Worm (Caenorhabditis elegans) whole organism, L1 larva: Measurements from ENCODE around the gene mpst-7.

ENCODE experiments used
- dpl-1 ChIP-seq, 3 experiments: fragments of 150-350 bp in 2 of 3; sonication (generic microtip) in 1 of 3; optimal IDR thresholded peaks; 2 replicates each; lab custom pipeline; 2014 to 2017; ENCODE audit warnings: missing biosample characterization in 3 of 3, missing genetic modification characterization in 3 of 3, missing genetic modification reagents in 3 of 3
- efl-3 ChIP-seq: fragments of 200-800 bp; sonication (Bioruptor generic); optimal IDR thresholded peaks from 2 replicates; lab custom pipeline; 2018; ENCODE audit warnings: mild to moderate bottlenecking, missing genetic modification characterization, missing compliant biosample characterization
- egl-27 ChIP-seq, 2 experiments: fragments of 150-350 bp in 1 of 2; sonication (generic microtip); optimal IDR thresholded peaks; 3 replicates each; lab custom pipeline; 2017 to 2018; ENCODE audit warnings: missing biosample characterization in 2 of 2, missing genetic modification characterization in 2 of 2, missing genetic modification reagents in 2 of 2
- elt-2 ChIP-seq: sonication (generic microtip); optimal IDR thresholded peaks from 2 replicates; lab custom pipeline; 2016; ENCODE audit warnings: missing genetic modification characterization, mild to moderate bottlenecking, inconsistent platforms, missing compliant biosample characterization, missing genetic modification reagents
- lin-39 ChIP-seq: fragments of 150-350 bp; optimal IDR thresholded peaks from 2 replicates; lab custom pipeline; 2014; ENCODE audit warnings: missing biosample characterization, missing genetic modification reagents, missing genetic modification characterization
- lir-3 ChIP-seq: sonication (generic microtip); optimal IDR thresholded peaks from 2 replicates; lab custom pipeline; 2016; ENCODE audit warnings: mild to moderate bottlenecking, missing genetic modification characterization, moderate library complexity, missing compliant biosample characterization; ENCODE audit not compliant: poor library complexity
- mdl-1 ChIP-seq, 2 experiments: fragments of 150-350 bp; optimal IDR thresholded peaks; 2 replicates each; lab custom pipeline; 2014 to 2017; ENCODE audit warnings: missing biosample characterization in 2 of 2, missing genetic modification characterization in 2 of 2, inconsistent platforms in 1 of 2
- mef-2 ChIP-seq: fragments of 150-350 bp; optimal IDR thresholded peaks from 2 replicates; lab custom pipeline; 2014; ENCODE audit warnings: missing biosample characterization, missing genetic modification characterization
- mep-1 ChIP-seq: fragments of 150-350 bp; optimal IDR thresholded peaks from 2 replicates; lab custom pipeline; 2014; ENCODE audit warnings: missing biosample characterization, missing genetic modification characterization
- nhr-28 ChIP-seq: fragments of 150-350 bp; optimal IDR thresholded peaks from 2 replicates; lab custom pipeline; 2014; ENCODE audit warnings: missing biosample characterization, missing genetic modification characterization
- sptf-1 ChIP-seq: fragments of 150-350 bp; optimal IDR thresholded peaks from 2 replicates; lab custom pipeline; 2014; ENCODE audit warnings: missing biosample characterization, missing genetic modification characterization
- ztf-11 ChIP-seq, 2 experiments: sonication (generic microtip); optimal IDR thresholded peaks; 2 replicates each; lab custom pipeline; 2016 to 2017; ENCODE audit warnings: missing genetic modification characterization in 2 of 2, missing biosample characterization in 1 of 2, missing compliant biosample characterization in 1 of 2

ce11 chrV:13009271-13009670 is 48.3 kb upstream of the mpst-7 start:
- TF ChIP-seq ztf-11 (tag; optimal IDR thresholded peaks at IDR 0.05; lab: Kevin White, UChicago), result no peak
- no peak for TF ChIP-seq egl-27 (tag; optimal IDR thresholded peaks at IDR 0.05; lab: Kevin White, UChicago)
- no peak for TF ChIP-seq efl-3 (GFP tag; lab: Kevin White, UChicago)
- no peak for TF ChIP-seq lir-3
- TF ChIP-seq mep-1 (tag; lab: Kevin White, UChicago), result no peak
- no peak for TF ChIP-seq nhr-28
- no peak for TF ChIP-seq lin-39
- no peak for TF ChIP-seq sptf-1 (tag; lab: Kevin White, UChicago)
- TF ChIP-seq dpl-1 (GFP tag; optimal IDR thresholded peaks at IDR 0.05; lab: Kevin White, UChicago), result no peak
- no peak for TF ChIP-seq mef-2 (tag; lab: Kevin White, UChicago)
- no peak for TF ChIP-seq elt-2 (tag; lab: Kevin White, UChicago)
- TF ChIP-seq mdl-1 (tag; optimal IDR thresholded peaks at IDR 0.05; lab: Kevin White, UChicago), result no peak
